Worm (Caenorhabditis elegans): ENCODE results near the gene ZK1010.5.

DNA sequence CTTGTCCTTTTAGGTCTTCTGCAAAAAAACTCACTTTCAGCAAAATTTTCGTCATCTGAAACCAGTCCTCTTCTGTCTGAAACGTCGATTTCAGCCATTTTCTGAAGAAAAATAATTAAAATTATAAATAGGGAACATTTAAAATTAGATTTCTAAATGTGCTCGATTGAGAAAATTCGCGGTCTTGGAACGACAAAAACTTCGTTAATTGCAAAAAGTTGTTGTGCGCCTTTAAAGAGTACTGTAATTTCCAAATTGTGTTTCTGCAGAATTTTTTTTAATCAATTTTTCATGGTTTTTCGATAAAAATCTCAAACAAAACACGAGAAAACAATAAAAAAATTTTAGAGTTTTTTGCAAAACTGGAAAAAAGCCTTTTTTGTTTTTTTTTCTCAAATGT lies 20.4 kb downstream of the ZK1010.5 start, which contains the start of gene ttm-1:
- TF ChIP-seq mdl-1 (tag; optimal IDR thresholded peaks at IDR 0.05) (no peak), fkh-10 (GFP tag; optimal IDR thresholded peaks at IDR 0.05) (no peak), pha-4 (GFP tag; IDR thresholded peaks at IDR 0.05) (no peak), pha-4 (tag; optimal IDR thresholded peaks at IDR 0.05) (no peak), gei-8 (GFP tag; optimal IDR thresholded peaks at IDR 0.05) (no peak), ces-1 (GFP tag; optimal IDR thresholded peaks at IDR 0.05) (no peak), nhr-28 (tag; optimal IDR thresholded peaks at IDR 0.05) (no peak), nhr-76 (tag; optimal IDR thresholded peaks at IDR 0.05) (no peak), unc-62 (GFP tag; optimal IDR thresholded peaks at IDR 0.05 in 1 of 2) (no peak), unc-62 (tag; optimal IDR thresholded peaks at IDR 0.05) (no peak), unc-130 (GFP tag; optimal IDR thresholded peaks at IDR 0.05) (no peak), daf-16 (GFP tag; optimal IDR thresholded peaks at IDR 0.05) (no peak), daf-16 (tag; optimal IDR thresholded peaks at IDR 0.05) (no peak), arid-1 (GFP tag; conservative IDR thresholded peaks at IDR 0.05) (no peak), dpl-1 (GFP tag; optimal IDR thresholded peaks at IDR 0.05) (no peak)
